Fruit fly (Drosophila melanogaster) whole organism, embryonic: Measurements from ENCODE around the gene RpS28a.

Experiments
- Ada2b ChIP-seq: fragments of 200-800 bp; sonication (Bioruptor generic); IDR thresholded peaks from 2 replicates; pipeline ENCODE4 v1.3.6; 2022; ENCODE audit warnings: missing biosample characterization, missing genetic modification characterization
- CG10147 ChIP-seq: fragments of 200-800 bp; sonication (Bioruptor generic); optimal IDR thresholded peaks from 2 replicates; lab custom pipeline; 2019; ENCODE audit warnings: missing biosample characterization, mild to moderate bottlenecking, missing genetic modification characterization, moderate library complexity
- CG11398 ChIP-seq: fragments of 200-800 bp; sonication (Bioruptor generic); optimal IDR thresholded peaks from 2 replicates; lab custom pipeline; 2016; ENCODE audit warnings: missing biosample characterization, missing genetic modification characterization
- CG13287 ChIP-seq: fragments of 200-800 bp; sonication (Bioruptor generic); IDR thresholded peaks from 2 replicates; pipeline ENCODE4 v1.3.6; 2022; ENCODE audit warnings: missing biosample characterization, missing genetic modification characterization; ENCODE audit not compliant: partially characterized antibody
- CG14441 ChIP-seq: fragments of 200-800 bp; sonication (Bioruptor generic); IDR thresholded peaks from 2 replicates; pipeline ENCODE4 v1.3.6; 2022; ENCODE audit warnings: missing biosample characterization, missing genetic modification characterization
- CG14860 ChIP-seq: fragments of 200-800 bp; sonication (Bioruptor generic); IDR thresholded peaks from 3 replicates; pipeline ENCODE4 v1.3.6; 2022; ENCODE audit warnings: missing biosample characterization, missing genetic modification characterization; ENCODE audit not compliant: partially characterized antibody
- CG1529 ChIP-seq: fragments of 200-800 bp; sonication (Bioruptor generic); optimal IDR thresholded peaks from 3 replicates; lab custom pipeline; 2018; ENCODE audit warnings: missing biosample characterization, missing genetic modification characterization
- CG17802 ChIP-seq: fragments of 200-800 bp; sonication (Bioruptor generic); optimal IDR thresholded peaks from 2 replicates; lab custom pipeline; 2018; ENCODE audit warnings: missing biosample characterization, mild to moderate bottlenecking, missing genetic modification characterization, moderate library complexity
- CG17912 ChIP-seq: fragments of 200-800 bp; sonication (Bioruptor generic); optimal IDR thresholded peaks from 2 replicates; lab custom pipeline; 2018; ENCODE audit warnings: missing biosample characterization, mild to moderate bottlenecking, missing genetic modification characterization
- CG1832 ChIP-seq: fragments of 200-800 bp; sonication (Bioruptor generic); optimal IDR thresholded peaks from 2 replicates; lab custom pipeline; 2017; ENCODE audit warnings: missing biosample characterization, mild to moderate bottlenecking, missing genetic modification characterization, inconsistent platforms
- CG18599 ChIP-seq: fragments of 200-800 bp; sonication (Bioruptor generic); optimal IDR thresholded peaks from 3 replicates; lab custom pipeline; 2017; ENCODE audit warnings: missing biosample characterization, missing genetic modification characterization, mild to moderate bottlenecking, moderate library complexity, missing genetic modification reagents
- CG18764 ChIP-seq: fragments of 200-800 bp; sonication (Bioruptor generic); optimal IDR thresholded peaks from 3 replicates; lab custom pipeline; 2016; ENCODE audit warnings: missing biosample characterization, missing genetic modification characterization
- CG6683 ChIP-seq: fragments of 200-800 bp; sonication (Bioruptor generic); optimal IDR thresholded peaks from 2 replicates; lab custom pipeline; 2017; ENCODE audit warnings: missing biosample characterization, mild to moderate bottlenecking, missing genetic modification characterization, missing genetic modification reagents
- CG6813 ChIP-seq: fragments of 200-800 bp; sonication (Bioruptor generic); optimal IDR thresholded peaks from 2 replicates; lab custom pipeline; 2017; ENCODE audit warnings: missing biosample characterization, missing genetic modification characterization, mild to moderate bottlenecking, moderate library complexity, missing genetic modification reagents
- CG7556 ChIP-seq: fragments of 200-800 bp; sonication (Bioruptor generic); optimal IDR thresholded peaks from 2 replicates; lab custom pipeline; 2017; ENCODE audit warnings: missing biosample characterization, mild to moderate bottlenecking, missing genetic modification characterization
- CG8924 ChIP-seq: fragments of 200-800 bp; optimal IDR thresholded peaks from 3 replicates; lab custom pipeline; 2019; ENCODE audit warnings: missing biosample characterization, mild to moderate bottlenecking, missing genetic modification characterization, moderate library complexity
- CG9797 ChIP-seq: fragments of 200-800 bp; sonication (Bioruptor generic); optimal IDR thresholded peaks from 3 replicates; lab custom pipeline; 2018; ENCODE audit warnings: missing biosample characterization, mild to moderate bottlenecking, missing genetic modification characterization
- D ChIP-seq, 2 experiments: fragments of 200-800 bp in 1 of 2; fragments of >200 bp in 1 of 2; sonication (Bioruptor generic) in 1 of 2; optimal IDR thresholded peaks; 2 replicates in 1 of 2; 3 replicates in 1 of 2; lab custom pipeline; 2017; ENCODE audit warnings: mild to moderate bottlenecking in 1 of 2, missing biosample characterization in 1 of 2, missing genetic modification characterization in 1 of 2, missing genetic modification reagents in 1 of 2
- Dip2 ChIP-seq: fragments of 200-800 bp; sonication (Bioruptor generic); IDR thresholded peaks from 2 replicates; pipeline ENCODE4 v1.3.6; 2022; ENCODE audit warnings: missing biosample characterization, missing genetic modification characterization
- Drgx ChIP-seq: fragments of 200-800 bp; sonication (Bioruptor generic); IDR thresholded peaks from 2 replicates; pipeline ENCODE4 v1.3.6; 2022; ENCODE audit warnings: missing biosample characterization, missing genetic modification characterization
- Eip74EF ChIP-seq, 2 experiments: fragments of 200-800 bp in 1 of 2; fragments of >200 bp in 1 of 2; sonication (Bioruptor generic) in 1 of 2; optimal IDR thresholded peaks; 2 replicates each; lab custom pipeline; 2017 to 2019; ENCODE audit warnings: missing biosample characterization in 2 of 2, missing genetic modification characterization in 2 of 2, mild to moderate bottlenecking in 1 of 2, moderate library complexity in 1 of 2
- HmgZ ChIP-seq: fragments of 200-800 bp; sonication (Bioruptor generic); optimal IDR thresholded peaks from 2 replicates; lab custom pipeline; 2018; ENCODE audit warnings: missing biosample characterization, mild to moderate bottlenecking, missing genetic modification characterization
- Jarid2 ChIP-seq: fragments of 200-800 bp; sonication (Bioruptor generic); optimal IDR thresholded peaks from 3 replicates; lab custom pipeline; 2017; ENCODE audit warnings: mild to moderate bottlenecking, missing biosample characterization, missing genetic modification reagents, missing genetic modification characterization
- Rx ChIP-seq: fragments of 200-800 bp; sonication (Bioruptor generic); IDR thresholded peaks from 2 replicates; pipeline ENCODE4 v1.3.6; 2022; ENCODE audit warnings: missing biosample characterization, missing genetic modification characterization
- Side ChIP-seq: fragments of 200-800 bp; sonication (Bioruptor generic); optimal IDR thresholded peaks from 2 replicates; lab custom pipeline; 2016; ENCODE audit warnings: missing biosample characterization, missing genetic modification characterization
- Spps ChIP-seq: fragments of 200-800 bp; sonication (Bioruptor generic); optimal IDR thresholded peaks from 2 replicates; lab custom pipeline; 2018; ENCODE audit warnings: missing biosample characterization, mild to moderate bottlenecking, missing genetic modification characterization
- Sry-δ ChIP-seq: fragments of 200-800 bp; sonication (Bioruptor generic); optimal IDR thresholded peaks from 2 replicates; lab custom pipeline; 2016; ENCODE audit warnings: missing biosample characterization, missing genetic modification characterization
- ap ChIP-seq: fragments of 200-800 bp; sonication (Bioruptor generic); IDR thresholded peaks from 2 replicates; pipeline ENCODE4 v1.3.6; 2022; ENCODE audit warnings: missing biosample characterization, missing genetic modification characterization
- ato ChIP-seq: fragments of 200-800 bp; sonication (Bioruptor generic); IDR thresholded peaks from 2 replicates; pipeline ENCODE4 v1.3.6; 2022; ENCODE audit warnings: missing biosample characterization, missing genetic modification characterization; ENCODE audit not compliant: partially characterized antibody
- az2 ChIP-seq: fragments of 200-800 bp; sonication (Bioruptor generic); optimal IDR thresholded peaks from 3 replicates; lab custom pipeline; 2016; ENCODE audit warnings: missing biosample characterization, missing genetic modification characterization
- crp ChIP-seq, 2 experiments: fragments of 200-800 bp; sonication (Bioruptor generic); optimal IDR thresholded peaks; 2 replicates in 1 of 2; 3 replicates in 1 of 2; lab custom pipeline; 2017; ENCODE audit warnings: missing biosample characterization in 2 of 2, missing genetic modification characterization in 2 of 2, mild to moderate bottlenecking in 1 of 2, moderate library complexity in 1 of 2
- cwo ChIP-seq: fragments of 200-800 bp; sonication (Bioruptor generic); optimal IDR thresholded peaks from 3 replicates; lab custom pipeline; 2017; ENCODE audit warnings: missing biosample characterization, missing genetic modification characterization, mild to moderate bottlenecking, moderate library complexity, missing genetic modification reagents
- dati ChIP-seq: fragments of 200-800 bp; sonication (Bioruptor generic); IDR thresholded peaks from 2 replicates; pipeline ENCODE4 v1.3.6; 2022; ENCODE audit warnings: missing biosample characterization, missing genetic modification characterization
- dysf ChIP-seq: fragments of 200-800 bp; sonication (Bioruptor generic); IDR thresholded peaks from 3 replicates; pipeline ENCODE4 v1.3.6; 2022; ENCODE audit warnings: missing biosample characterization, missing genetic modification characterization
- esg ChIP-seq: fragments of 200-800 bp; sonication (Bioruptor generic); conservative IDR thresholded peaks from 2 replicates; pipeline ENCODE4 v1.3.6; 2022; ENCODE audit warnings: missing biosample characterization, missing genetic modification characterization
- fu2 ChIP-seq: fragments of 200-800 bp; sonication (Bioruptor generic); optimal IDR thresholded peaks from 2 replicates; lab custom pipeline; 2016; ENCODE audit warnings: missing biosample characterization, missing genetic modification characterization
- inv ChIP-seq: fragments of 200-800 bp; sonication (Bioruptor generic); IDR thresholded peaks from 2 replicates; pipeline ENCODE4 v1.3.6; 2022; ENCODE audit warnings: missing biosample characterization, missing genetic modification characterization; ENCODE audit not compliant: partially characterized antibody
- lbe ChIP-seq: fragments of 200-800 bp; sonication (Bioruptor generic); optimal IDR thresholded peaks from 2 replicates; lab custom pipeline; 2016; ENCODE audit warnings: missing biosample characterization, mild to moderate bottlenecking, missing genetic modification characterization
- lmd ChIP-seq: fragments of 200-800 bp; sonication (Bioruptor generic); IDR thresholded peaks from 2 replicates; pipeline ENCODE4 v1.3.6; 2022; ENCODE audit warnings: missing biosample characterization, missing genetic modification characterization
- lola ChIP-seq, 3 experiments: fragments of >200 bp in 2 of 3; fragments of 200-800 bp in 1 of 3; sonication (Bioruptor generic) in 1 of 3; optimal IDR thresholded peaks; 2 replicates each; lab custom pipeline; 2017 to 2019; ENCODE audit warnings: missing biosample characterization in 3 of 3, missing genetic modification characterization in 3 of 3, mild to moderate bottlenecking in 1 of 3, moderate library complexity in 1 of 3
- lov ChIP-seq, 2 experiments: fragments of 200-800 bp in 1 of 2; fragments of >200 bp in 1 of 2; sonication (Bioruptor generic) in 1 of 2; IDR thresholded peaks in 1 of 2; optimal IDR thresholded peaks in 1 of 2; 2 replicates in 1 of 2; 3 replicates in 1 of 2; pipeline versions ENCODE4 v1.3.6 to Lab custom; 2017 to 2022; ENCODE audit warnings: missing biosample characterization in 1 of 2, missing genetic modification characterization in 1 of 2
- mld ChIP-seq: fragments of 200-800 bp; sonication (Bioruptor generic); IDR thresholded peaks from 3 replicates; pipeline ENCODE4 v1.3.6; 2022; ENCODE audit warnings: missing biosample characterization, missing genetic modification characterization; ENCODE audit not compliant: partially characterized antibody
- otp ChIP-seq: fragments of 200-800 bp; sonication (Bioruptor generic); IDR thresholded peaks from 3 replicates; pipeline ENCODE4, ENCODE4 v1.3.6; 2022; ENCODE audit warnings: missing biosample characterization, missing genetic modification characterization
- pros ChIP-seq: fragments of 200-800 bp; sonication (Bioruptor generic); optimal IDR thresholded peaks from 3 replicates; lab custom pipeline; 2019; ENCODE audit warnings: missing biosample characterization, mild to moderate bottlenecking, missing genetic modification characterization, moderate library complexity
- sob ChIP-seq: fragments of 200-800 bp; sonication (Bioruptor generic); IDR thresholded peaks from 2 replicates; pipeline ENCODE4 v1.3.6; 2022; ENCODE audit warnings: missing biosample characterization, missing genetic modification characterization
- tin ChIP-seq: fragments of 200-800 bp; sonication (Bioruptor generic); optimal IDR thresholded peaks from 3 replicates; lab custom pipeline; 2016; ENCODE audit warnings: missing biosample characterization, missing genetic modification characterization
- wek ChIP-seq: fragments of 200-800 bp; sonication (Bioruptor generic); optimal IDR thresholded peaks from 3 replicates; lab custom pipeline; 2018; ENCODE audit warnings: missing biosample characterization, mild to moderate bottlenecking, missing genetic modification characterization, moderate library complexity
- zfh1 ChIP-seq: fragments of 200-800 bp; sonication (Bioruptor generic); IDR thresholded peaks from 3 replicates; pipeline ENCODE4 v1.3.6; 2022; ENCODE audit warnings: missing biosample characterization, missing genetic modification characterization

The RpS28a gene

dm6 chr3R:30022452-30023028 is at the start of gene RpS28a, which contains the start of gene Axn (continued):
- peak; percentile 57 for TF ChIP-seq CG13287 (GFP tag; lab: Robert Waterston, UW)
- no peak for TF ChIP-seq esg (GFP tag; lab: Robert Waterston, UW)
- TF ChIP-seq CG18764, result no peak
- TF ChIP-seq fu2 (GFP tag; lab: Kevin White, UChicago), result no peak
- no peak; the same call in 1 of the 2 replicates for TF ChIP-seq sob (GFP tag; lab: Robert Waterston, UW)
- peak; percentile 32 for TF ChIP-seq CG17912 (GFP tag; lab: Kevin White, UChicago)
- peak; percentile 1; the same call in 1 of the 2 replicates for TF ChIP-seq ato (GFP tag; lab: Robert Waterston, UW)
- no peak for TF ChIP-seq CG17802 (tag; lab: Kevin White, UChicago)
- TF ChIP-seq Dip2 (GFP tag; lab: Robert Waterston, UW), result no peak
- no peak for TF ChIP-seq CG1529 (GFP tag; lab: Kevin White, UChicago)
- TF ChIP-seq cwo (GFP tag; lab: Kevin White, UChicago), result no peak
- TF ChIP-seq pros (GFP tag; lab: Kevin White, UChicago), result no peak
- TF ChIP-seq lola (GFP tag; optimal IDR thresholded peaks at IDR 0.05; lab: Kevin White, UChicago), result no peak
- no peak for TF ChIP-seq lov (optimal IDR thresholded peaks at IDR 0.05; lab: Kevin White, UChicago)
- TF ChIP-seq lov (GFP tag; IDR thresholded peaks at IDR 0.05; lab: Robert Waterston, UW), result no peak
- no peak for TF ChIP-seq CG11398
- no peak for TF ChIP-seq otp (GFP tag; lab: Robert Waterston, UW)
- TF ChIP-seq Drgx (GFP tag; lab: Robert Waterston, UW), result no peak
- TF ChIP-seq CG9797 (GFP tag; lab: Kevin White, UChicago), result peak; percentile 43
- TF ChIP-seq CG14441, result no peak
- no peak for TF ChIP-seq CG18599 (GFP tag; lab: Kevin White, UChicago)
- no peak for TF ChIP-seq mld (GFP tag; lab: Robert Waterston, UW)
- no peak for TF ChIP-seq CG6683 (GFP tag; lab: Kevin White, UChicago)
- TF ChIP-seq Rx (GFP tag; lab: Robert Waterston, UW), result no peak
- TF ChIP-seq CG14860 (GFP tag; lab: Robert Waterston, UW), result no peak; the same call in 2 of the 3 replicates
- no peak for TF ChIP-seq Jarid2 (GFP tag; lab: Kevin White, UChicago)
- TF ChIP-seq dati (GFP tag; lab: Robert Waterston, UW), result no peak
- TF ChIP-seq lmd (GFP tag; lab: Robert Waterston, UW), result peak; percentile 57; the same call in 1 of the 2 replicates
- no peak for TF ChIP-seq Ada2b (GFP tag; lab: Robert Waterston, UW)
- TF ChIP-seq Spps (tag; lab: Kevin White, UChicago), result no peak
- no peak for TF ChIP-seq zfh1
- peak; percentile 37; the same call in 1 of the 3 replicates for TF ChIP-seq dysf (GFP tag; lab: Robert Waterston, UW)
- TF ChIP-seq D (optimal IDR thresholded peaks at IDR 0.05; lab: Kevin White, UChicago), result peak; percentile 81
- no peak for TF ChIP-seq D (GFP tag; optimal IDR thresholded peaks at IDR 0.05; lab: Kevin White, UChicago)
- TF ChIP-seq CG7556 (GFP tag; lab: Kevin White, UChicago), result no peak
- no peak for TF ChIP-seq lbe
- TF ChIP-seq wek (GFP tag; lab: Kevin White, UChicago), result no peak
- no peak for TF ChIP-seq Eip74EF (GFP tag; optimal IDR thresholded peaks at IDR 0.05; lab: Kevin White, UChicago)
- TF ChIP-seq Side (GFP tag; lab: Kevin White, UChicago), result no peak
- no peak for TF ChIP-seq inv (GFP tag; lab: Robert Waterston, UW)
- TF ChIP-seq crp (GFP tag; optimal IDR thresholded peaks at IDR 0.05; lab: Kevin White, UChicago), result peak in 1 of 2 experiments; percentile 54
- no peak for TF ChIP-seq CG1832
- TF ChIP-seq tin (GFP tag; lab: Kevin White, UChicago), result peak; percentile 32
- TF ChIP-seq CG8924, result no peak
- no peak for TF ChIP-seq CG6813 (GFP tag; lab: Kevin White, UChicago)
- TF ChIP-seq Sry-δ, result peak; percentile 76
- no peak for TF ChIP-seq CG10147 (GFP tag; lab: Kevin White, UChicago)
- TF ChIP-seq az2 (GFP tag; lab: Kevin White, UChicago), result no peak
- TF ChIP-seq ap (GFP tag; lab: Robert Waterston, UW), result no peak
- TF ChIP-seq HmgZ (tag; lab: Kevin White, UChicago), result peak; percentile 31
